Fruit fly (Drosophila melanogaster) whole organism, adult: ENCODE measurements around the gene Ssk.

ENCODE experiments used
- CG11617 ChIP-seq: fragments of 200-800 bp; sonication (Bioruptor generic); optimal IDR thresholded peaks from 2 replicates; lab custom pipeline; 2017; ENCODE audit warnings: mild to moderate bottlenecking, missing biosample characterization, missing genetic modification reagents, missing genetic modification characterization
- CG12768 ChIP-seq: fragments of 200-800 bp; sonication (Bioruptor generic); optimal IDR thresholded peaks from 2 replicates; lab custom pipeline; 2017; ENCODE audit warnings: missing biosample characterization, missing genetic modification characterization, mild to moderate bottlenecking, moderate library complexity, missing genetic modification reagents
- CG14711 ChIP-seq: fragments of 200-800 bp; sonication (Bioruptor generic); optimal IDR thresholded peaks from 2 replicates; lab custom pipeline; 2018; ENCODE audit warnings: missing biosample characterization, mild to moderate bottlenecking, missing genetic modification characterization, moderate library complexity
- CG1620 ChIP-seq: fragments of 200-800 bp; sonication (Bioruptor generic); optimal IDR thresholded peaks from 2 replicates; lab custom pipeline; 2016; ENCODE audit warnings: missing biosample characterization, missing genetic modification characterization
- CG33017 ChIP-seq: fragments of 200-800 bp; sonication (Bioruptor generic); optimal IDR thresholded peaks from 2 replicates; lab custom pipeline; 2018; ENCODE audit warnings: missing biosample characterization, mild to moderate bottlenecking, missing genetic modification characterization, moderate library complexity
- CG5204 ChIP-seq: fragments of 200-800 bp; sonication (Bioruptor generic); optimal IDR thresholded peaks from 2 replicates; lab custom pipeline; 2016; ENCODE audit warnings: missing biosample characterization, missing genetic modification characterization
- CG7045 ChIP-seq: fragments of 200-800 bp; sonication (Bioruptor generic); optimal IDR thresholded peaks from 2 replicates; lab custom pipeline; 2017; ENCODE audit warnings: missing biosample characterization, mild to moderate bottlenecking, missing genetic modification characterization
- CG7101 ChIP-seq: fragments of 200-800 bp; sonication (Bioruptor generic); optimal IDR thresholded peaks from 2 replicates; lab custom pipeline; 2018; ENCODE audit warnings: missing biosample characterization, mild to moderate bottlenecking, missing genetic modification characterization, moderate library complexity
- Clk ChIP-seq: fragments of 200-800 bp; sonication (Bioruptor generic); optimal IDR thresholded peaks from 2 replicates; lab custom pipeline; 2017; ENCODE audit warnings: missing biosample characterization, missing genetic modification characterization
- Crg-1 ChIP-seq: fragments of 200-800 bp; sonication (Bioruptor generic); optimal IDR thresholded peaks from 2 replicates; lab custom pipeline; 2016; ENCODE audit warnings: missing biosample characterization, missing genetic modification characterization
- Hr96 ChIP-seq: fragments of 200-800 bp; sonication (Bioruptor generic); optimal IDR thresholded peaks from 2 replicates; lab custom pipeline; 2016; ENCODE audit warnings: missing biosample characterization, missing genetic modification characterization
- Mnt ChIP-seq: fragments of 200-800 bp; sonication (Bioruptor generic); optimal IDR thresholded peaks from 2 replicates; lab custom pipeline; 2016; ENCODE audit warnings: missing biosample characterization, mild to moderate bottlenecking, missing genetic modification characterization
- bab1 ChIP-seq: fragments of 200-800 bp; sonication (Bioruptor generic); optimal IDR thresholded peaks from 3 replicates; lab custom pipeline; 2019; ENCODE audit warnings: missing biosample characterization, mild to moderate bottlenecking, missing genetic modification characterization, moderate library complexity
- cic ChIP-seq: fragments of 200-800 bp; sonication (Bioruptor generic); optimal IDR thresholded peaks from 2 replicates; lab custom pipeline; 2017; ENCODE audit warnings: missing biosample characterization, mild to moderate bottlenecking, missing genetic modification characterization, moderate library complexity
- cnc ChIP-seq, 2 experiments: fragments of >200 bp; optimal IDR thresholded peaks; 2 replicates each; lab custom pipeline; 2017
- kay ChIP-seq: fragments of 200-800 bp; sonication (Bioruptor generic); peaks from one replicate; lab custom pipeline; 2016; ENCODE audit warnings: missing biosample characterization, missing genetic modification characterization, borderline replicate concordance
- ovo ChIP-seq: fragments of 200-800 bp; sonication (Bioruptor generic); optimal IDR thresholded peaks from 2 replicates; lab custom pipeline; 2016; ENCODE audit warnings: missing biosample characterization, missing genetic modification characterization
- pad ChIP-seq: fragments of 200-800 bp; sonication (Bioruptor generic); optimal IDR thresholded peaks from 3 replicates; lab custom pipeline; 2017; ENCODE audit warnings: missing biosample characterization, missing genetic modification characterization, mild to moderate bottlenecking, moderate library complexity, missing genetic modification reagents
- tj ChIP-seq: fragments of 200-800 bp; sonication (Bioruptor generic); optimal IDR thresholded peaks from 3 replicates; lab custom pipeline; 2017; ENCODE audit warnings: missing biosample characterization, mild to moderate bottlenecking, missing genetic modification characterization, moderate library complexity
- toe ChIP-seq: fragments of 200-800 bp; sonication (Bioruptor generic); optimal IDR thresholded peaks from 2 replicates; lab custom pipeline; 2016; ENCODE audit warnings: missing biosample characterization, missing genetic modification characterization

The Ssk gene

dm6 chr3L:20198138-20198559, 9.8 kb downstream of the Ssk start, which contains the start of gene CG42674:
TSS of gene CG42674 (minus strand) at chr3L:20198317.
- TF ChIP-seq tj: peak; percentile 43
- TF ChIP-seq ovo (GFP tag; lab: Kevin White, UChicago): no peak
- no peak for TF ChIP-seq pad (GFP tag; lab: Kevin White, UChicago)
- peak; percentile 68 for TF ChIP-seq cic
- TF ChIP-seq Crg-1 (GFP tag; lab: Kevin White, UChicago): no peak
- no peak for TF ChIP-seq Hr96 (GFP tag; lab: Kevin White, UChicago)
- TF ChIP-seq CG33017 (tag; lab: Kevin White, UChicago): peak; percentile 53
- TF ChIP-seq CG5204 (GFP tag; lab: Kevin White, UChicago): no peak
- no peak for TF ChIP-seq CG1620 (GFP tag; lab: Kevin White, UChicago)
- TF ChIP-seq Mnt (GFP tag; lab: Kevin White, UChicago): peak; percentile 78
- TF ChIP-seq cnc (optimal IDR thresholded peaks at IDR 0.05; lab: Kevin White, UChicago): no peak
- no peak for TF ChIP-seq CG7045 (GFP tag; lab: Kevin White, UChicago)
- TF ChIP-seq Clk (GFP tag; lab: Kevin White, UChicago): no peak
- TF ChIP-seq CG14711 (tag; lab: Kevin White, UChicago): peak; percentile 10
- peak; percentile 7 for TF ChIP-seq CG12768 (GFP tag; lab: Kevin White, UChicago)
- TF ChIP-seq CG7101 (tag; lab: Kevin White, UChicago): no peak
- no peak for TF ChIP-seq toe
- peak; percentile 62 for TF ChIP-seq kay
- TF ChIP-seq CG11617 (GFP tag; lab: Kevin White, UChicago): peak; percentile 19
- TF ChIP-seq bab1 (GFP tag; lab: Kevin White, UChicago): peak; percentile 71

dm6 chr3L:20199569-20200247, 11.4 kb downstream of the Ssk start, which contains the start of gene CG42833:
TSS of gene CG42833 (plus strand) at chr3L:20200093.
- TF ChIP-seq kay (peak; percentile 93), cnc (optimal IDR thresholded peaks at IDR 0.05; lab: Kevin White, UChicago) (no peak), CG7045 (GFP tag; lab: Kevin White, UChicago) (no peak)

- TF ChIP-seq pad (GFP tag; lab: Kevin White, UChicago): no peak
- TF ChIP-seq CG7101 (tag; lab: Kevin White, UChicago): no peak
- no peak for TF ChIP-seq cic
- TF ChIP-seq Clk (GFP tag; lab: Kevin White, UChicago): no peak
- no peak for TF ChIP-seq cnc (optimal IDR thresholded peaks at IDR 0.05; lab: Kevin White, UChicago)
- no peak for TF ChIP-seq Mnt (GFP tag; lab: Kevin White, UChicago)
- TF ChIP-seq CG1620 (GFP tag; lab: Kevin White, UChicago): no peak
- TF ChIP-seq Crg-1 (GFP tag; lab: Kevin White, UChicago): no peak
- no peak for TF ChIP-seq CG11617 (GFP tag; lab: Kevin White, UChicago)
- TF ChIP-seq toe: no peak
- TF ChIP-seq bab1 (GFP tag; lab: Kevin White, UChicago): no peak
- TF ChIP-seq tj: no peak
- no peak for TF ChIP-seq CG7045 (GFP tag; lab: Kevin White, UChicago)
- TF ChIP-seq CG14711 (tag; lab: Kevin White, UChicago): no peak
- no peak for TF ChIP-seq Hr96 (GFP tag; lab: Kevin White, UChicago)
- TF ChIP-seq ovo (GFP tag; lab: Kevin White, UChicago): no peak
Measured at dm6 chr3L:20201538-20201937, 13.2 kb downstream of the Ssk start, which contains the start of gene obst-F. TSS of gene obst-F (minus strand) at chr3L:20201638.

dm6 chr3L:20203587-20203986, 15.3 kb downstream of the Ssk start, which contains the start of gene CG7298:
TSS of gene CG7298 (minus strand) at chr3L:20203687.
- TF ChIP-seq toe (no peak), Crg-1 (GFP tag; lab: Kevin White, UChicago) (no peak), Clk (GFP tag; lab: Kevin White, UChicago) (no peak), CG12768 (GFP tag; lab: Kevin White, UChicago) (no peak), Hr96 (GFP tag; lab: Kevin White, UChicago) (no peak), bab1 (GFP tag; lab: Kevin White, UChicago) (no peak), CG33017 (tag; lab: Kevin White, UChicago) (no peak), CG1620 (GFP tag; lab: Kevin White, UChicago) (no peak), CG7101 (tag; lab: Kevin White, UChicago) (no peak), CG7045 (GFP tag; lab: Kevin White, UChicago) (no peak), CG14711 (tag; lab: Kevin White, UChicago) (no peak), cic (no peak), pad (GFP tag; lab: Kevin White, UChicago) (no peak), ovo (GFP tag; lab: Kevin White, UChicago) (no peak), CG5204 (GFP tag; lab: Kevin White, UChicago) (no peak)

- TF ChIP-seq bab1 (GFP tag; lab: Kevin White, UChicago): no peak
- TF ChIP-seq tj: no peak
- no peak for TF ChIP-seq ovo (GFP tag; lab: Kevin White, UChicago)
- no peak for TF ChIP-seq Clk (GFP tag; lab: Kevin White, UChicago)
- no peak for TF ChIP-seq kay
- no peak for TF ChIP-seq cic
- no peak for TF ChIP-seq CG11617 (GFP tag; lab: Kevin White, UChicago)
- no peak for TF ChIP-seq CG1620 (GFP tag; lab: Kevin White, UChicago)
- TF ChIP-seq pad (GFP tag; lab: Kevin White, UChicago): no peak
- no peak for TF ChIP-seq CG7045 (GFP tag; lab: Kevin White, UChicago)
- TF ChIP-seq CG14711 (tag; lab: Kevin White, UChicago): no peak
- no peak for TF ChIP-seq toe
- TF ChIP-seq CG12768 (GFP tag; lab: Kevin White, UChicago): no peak
- no peak for TF ChIP-seq Mnt (GFP tag; lab: Kevin White, UChicago)
- no peak for TF ChIP-seq CG33017 (tag; lab: Kevin White, UChicago)
- TF ChIP-seq CG7101 (tag; lab: Kevin White, UChicago): no peak
- TF ChIP-seq Hr96 (GFP tag; lab: Kevin White, UChicago): no peak
- TF ChIP-seq CG5204 (GFP tag; lab: Kevin White, UChicago): no peak
Measured at dm6 chr3L:20205946-20206345, 17.6 kb downstream of the Ssk start, which contains the start of gene CG7290. TSS of gene CG7290 (minus strand) at chr3L:20206046.
